Worm (Caenorhabditis elegans) whole organism, L2 larva: ENCODE measurements around the gene F43C11.3.

Experiments used
- R02D3.7 ChIP-seq: fragments of 150-350 bp; optimal IDR thresholded peaks from 2 replicates; lab custom pipeline; 2014; ENCODE audit warnings: missing biosample characterization, missing genetic modification characterization
- ZK546.5 ChIP-seq: sonication (generic microtip); optimal IDR thresholded peaks from 2 replicates; lab custom pipeline; 2017; ENCODE audit warnings: missing biosample characterization, missing genetic modification characterization
- aly-2 ChIP-seq: fragments of 150-350 bp; optimal IDR thresholded peaks from 2 replicates; lab custom pipeline; 2014; ENCODE audit warnings: missing biosample characterization, missing genetic modification characterization
- ceh-82 ChIP-seq: fragments of 150-350 bp; optimal IDR thresholded peaks from 2 replicates; lab custom pipeline; 2014; ENCODE audit warnings: missing biosample characterization, missing genetic modification characterization
- dmd-4 ChIP-seq: sonication (generic microtip); optimal IDR thresholded peaks from 2 replicates; lab custom pipeline; 2017; ENCODE audit warnings: missing biosample characterization, missing genetic modification characterization
- sem-4 ChIP-seq: fragments of 150-350 bp; optimal IDR thresholded peaks from 2 replicates; lab custom pipeline; 2014; ENCODE audit warnings: missing biosample characterization, missing genetic modification reagents, missing genetic modification characterization
- zag-1 ChIP-seq: fragments of 150-350 bp; optimal IDR thresholded peaks from 2 replicates; lab custom pipeline; 2014; ENCODE audit warnings: missing biosample characterization, missing genetic modification characterization

DNA sequence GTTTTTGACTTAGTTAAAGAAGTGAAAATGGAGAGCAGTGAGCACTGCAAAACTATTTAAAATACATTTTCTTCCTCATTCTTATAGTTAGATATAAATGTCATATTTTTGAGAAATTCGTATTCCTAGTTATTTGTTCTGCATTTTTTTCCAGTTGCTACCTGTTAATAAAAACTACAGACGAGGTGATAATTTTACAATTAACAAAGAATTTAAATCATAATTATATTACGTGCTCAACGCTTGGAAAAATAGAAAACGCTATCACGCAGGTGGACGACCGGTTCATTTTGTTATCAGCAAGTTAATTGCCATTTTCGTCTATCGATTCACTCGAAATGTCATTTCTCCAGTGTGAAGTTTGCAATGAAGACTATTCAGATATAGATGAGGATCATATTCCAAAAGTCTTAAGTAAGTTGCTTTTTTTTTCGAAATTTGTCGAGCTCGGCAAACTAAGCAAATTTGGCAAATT is 35.2 kb upstream of the F43C11.3 start, which contains the start of the genes ZK1240.5 and ZK1240.9:
- TF ChIP-seq dmd-4 (tag; lab: Kevin White, UChicago) (no peak), ceh-82 (tag; lab: Kevin White, UChicago) (no peak), aly-2 (tag; lab: Kevin White, UChicago) (no peak), sem-4 (tag; lab: Kevin White, UChicago) (no peak), ZK546.5 (tag; lab: Kevin White, UChicago) (no peak), R02D3.7 (tag; lab: Kevin White, UChicago) (no peak), zag-1 (no peak)
